Worm (Caenorhabditis elegans) whole organism, young adult: ENCODE measurements around the gene K02E11.3.
"Not testable (repeated sequence)": the region's sequence is repeated elsewhere in the genome, so short reads cannot be mapped to it uniquely, and the experiment has no call there.

Experiments used
- B0261.1 ChIP-seq: sonication (generic microtip); optimal IDR thresholded peaks from 2 replicates; lab custom pipeline; 2016; ENCODE audit warnings: mild to moderate bottlenecking, missing genetic modification characterization, moderate library complexity, missing compliant biosample characterization
- F22D6.2 ChIP-seq: sonication (generic microtip); optimal IDR thresholded peaks from 2 replicates; lab custom pipeline; 2016; ENCODE audit warnings: mild to moderate bottlenecking, missing genetic modification characterization, missing compliant biosample characterization
- F57C9.4 ChIP-seq: sonication (generic microtip); optimal IDR thresholded peaks from 2 replicates; lab custom pipeline; 2017; ENCODE audit warnings: mild to moderate bottlenecking, missing genetic modification characterization, missing compliant biosample characterization
- Y56A3A.18 ChIP-seq: fragments of 200-800 bp; sonication (Bioruptor generic); IDR thresholded peaks from 2 replicates; pipeline ENCODE4 v1.3.6; 2022; ENCODE audit warnings: missing genetic modification reagents, missing genetic modification characterization, missing compliant biosample characterization
- Y67H2A.10 ChIP-seq: fragments of 200-800 bp; sonication (Bioruptor generic); conservative IDR thresholded peaks from 2 replicates; pipeline ENCODE4 v1.3.6; 2022; ENCODE audit warnings: missing genetic modification reagents, missing genetic modification characterization, missing compliant biosample characterization
- ZK185.1 ChIP-seq: sonication (generic microtip); optimal IDR thresholded peaks from 2 replicates; lab custom pipeline; 2016; ENCODE audit warnings: mild to moderate bottlenecking, missing genetic modification characterization, missing compliant biosample characterization; ENCODE audit not compliant: poor library complexity, severe bottlenecking
- akir-1 ChIP-seq: fragments of 200-800 bp; sonication (Bioruptor generic); optimal IDR thresholded peaks from 2 replicates; lab custom pipeline; 2018; ENCODE audit warnings: mild to moderate bottlenecking, missing genetic modification characterization, moderate library complexity, missing compliant biosample characterization
- aptf-2 ChIP-seq: fragments of 200-800 bp; sonication (Bioruptor generic); conservative IDR thresholded peaks from 2 replicates; pipeline ENCODE4 v1.3.6; 2022; ENCODE audit warnings: missing genetic modification reagents, missing genetic modification characterization, missing compliant biosample characterization
- attf-5 ChIP-seq: fragments of 200-800 bp; sonication (Bioruptor generic); optimal IDR thresholded peaks from 2 replicates; lab custom pipeline; 2018; ENCODE audit warnings: mild to moderate bottlenecking, missing genetic modification characterization, missing compliant biosample characterization
- attf-6 ChIP-seq: fragments of 200-800 bp; sonication (Bioruptor generic); IDR thresholded peaks from 2 replicates; pipeline ENCODE4 v1.3.6; 2022; ENCODE audit warnings: missing genetic modification reagents, missing genetic modification characterization, missing compliant biosample characterization
- bed-1 ChIP-seq: fragments of 200-800 bp; sonication (Bioruptor generic); IDR thresholded peaks from 2 replicates; pipeline ENCODE4 v1.3.6; 2022; ENCODE audit warnings: missing genetic modification reagents, missing genetic modification characterization, missing compliant biosample characterization
- ccch-3 ChIP-seq: fragments of 200-800 bp; sonication (Bioruptor generic); optimal IDR thresholded peaks from 2 replicates; lab custom pipeline; 2018; ENCODE audit warnings: mild to moderate bottlenecking, missing genetic modification characterization, missing compliant biosample characterization
- cebp-1 ChIP-seq, 2 experiments: fragments of 200-800 bp in 1 of 2; sonication (Bioruptor generic) in 1 of 2; sonication (generic microtip) in 1 of 2; IDR thresholded peaks in 1 of 2; optimal IDR thresholded peaks in 1 of 2; 2 replicates each; pipeline versions ENCODE4 v1.3.6 to Lab custom; 2017 to 2022; ENCODE audit warnings: missing compliant biosample characterization in 2 of 2, missing genetic modification characterization in 2 of 2, mild to moderate bottlenecking in 1 of 2, missing genetic modification reagents in 1 of 2, moderate library complexity in 1 of 2
- ceh-40 ChIP-seq: fragments of 200-800 bp; sonication (Bioruptor generic); IDR thresholded peaks from 2 replicates; pipeline ENCODE4 v1.3.6; 2022; ENCODE audit warnings: missing genetic modification characterization, missing compliant biosample characterization
- ceh-58 ChIP-seq: fragments of 200-800 bp; sonication (Bioruptor generic); IDR thresholded peaks from 2 replicates; pipeline ENCODE4 v1.3.6; 2022; ENCODE audit warnings: missing genetic modification characterization, missing compliant biosample characterization
- ceh-79 ChIP-seq: sonication (generic microtip); optimal IDR thresholded peaks from 2 replicates; lab custom pipeline; 2017; ENCODE audit warnings: mild to moderate bottlenecking, missing genetic modification characterization, missing compliant biosample characterization
- ceh-91 ChIP-seq: fragments of 200-800 bp; sonication (Bioruptor generic); IDR thresholded peaks from 2 replicates; pipeline ENCODE4 v1.3.6; 2022; ENCODE audit warnings: missing genetic modification reagents, missing genetic modification characterization, missing compliant biosample characterization
- chd-7 ChIP-seq: sonication (generic microtip); optimal IDR thresholded peaks from 2 replicates; lab custom pipeline; 2016; ENCODE audit warnings: mild to moderate bottlenecking, missing genetic modification characterization, moderate library complexity, missing compliant biosample characterization
- egl-44 ChIP-seq: fragments of 200-800 bp; sonication (Bioruptor generic); IDR thresholded peaks from 2 replicates; pipeline ENCODE4 v1.3.6; 2022; ENCODE audit warnings: missing genetic modification reagents, missing genetic modification characterization, missing compliant biosample characterization
- hlh-12 ChIP-seq: sonication (generic microtip); optimal IDR thresholded peaks from 2 replicates; lab custom pipeline; 2016; ENCODE audit warnings: missing genetic modification characterization, missing compliant biosample characterization
- hmg-20 ChIP-seq: fragments of 200-800 bp; sonication (Bioruptor generic); IDR thresholded peaks from 2 replicates; pipeline ENCODE4 v1.3.6; 2022; ENCODE audit warnings: missing genetic modification reagents, missing genetic modification characterization, missing compliant biosample characterization
- let-607 ChIP-seq, 2 experiments: fragments of 200-800 bp in 1 of 2; sonication (Bioruptor generic) in 1 of 2; sonication (generic microtip) in 1 of 2; optimal IDR thresholded peaks; 2 replicates each; lab custom pipeline; 2016 to 2018; ENCODE audit warnings: mild to moderate bottlenecking in 2 of 2, missing compliant biosample characterization in 2 of 2, missing genetic modification characterization in 2 of 2, moderate library complexity in 2 of 2, missing genotype in 1 of 2
- lin-35 ChIP-seq, 3 experiments: fragments of 150-350 bp in 2 of 3; sonication (generic microtip) in 1 of 3; optimal IDR thresholded peaks; 2 replicates each; lab custom pipeline; 2014 to 2018; ENCODE audit warnings: missing biosample characterization in 3 of 3, missing genetic modification characterization in 3 of 3, missing genetic modification reagents in 3 of 3
- mcd-1 ChIP-seq: fragments of 200-800 bp; sonication (Bioruptor generic); IDR thresholded peaks from 2 replicates; pipeline ENCODE4 v1.3.6; 2022; ENCODE audit warnings: missing genetic modification reagents, missing genetic modification characterization, missing compliant biosample characterization
- nfyb-1 ChIP-seq: fragments of 200-800 bp; sonication (Bioruptor generic); IDR thresholded peaks from 2 replicates; pipeline ENCODE4 v1.3.6; 2022; ENCODE audit warnings: missing genetic modification reagents, missing genetic modification characterization, missing compliant biosample characterization
- nhr-120 ChIP-seq: fragments of 200-800 bp; sonication (Bioruptor generic); IDR thresholded peaks from 2 replicates; pipeline ENCODE4 v1.3.6; 2022; ENCODE audit warnings: missing genetic modification characterization, missing compliant biosample characterization
- nhr-27 ChIP-seq: fragments of 200-800 bp; sonication (Bioruptor generic); optimal IDR thresholded peaks from 2 replicates; lab custom pipeline; 2018; ENCODE audit warnings: mild to moderate bottlenecking, missing genetic modification characterization, moderate library complexity, missing compliant biosample characterization
- nhr-80 ChIP-seq: sonication (generic microtip); optimal IDR thresholded peaks from 2 replicates; lab custom pipeline; 2016; ENCODE audit warnings: missing genetic modification characterization, missing compliant biosample characterization
- nhr-90 ChIP-seq: sonication (generic microtip); optimal IDR thresholded peaks from 2 replicates; lab custom pipeline; 2016; ENCODE audit warnings: missing genotype, mild to moderate bottlenecking, missing genetic modification characterization, missing compliant biosample characterization
- pbrm-1 ChIP-seq: fragments of 200-800 bp; sonication (Bioruptor generic); IDR thresholded peaks from 2 replicates; pipeline ENCODE4 v1.3.6; 2022; ENCODE audit warnings: missing genetic modification reagents, missing genetic modification characterization, missing compliant biosample characterization
- repo-1 ChIP-seq: sonication (generic microtip); optimal IDR thresholded peaks from 2 replicates; lab custom pipeline; 2017; ENCODE audit warnings: mild to moderate bottlenecking, missing genetic modification characterization, missing compliant biosample characterization
- snpc-3.4 ChIP-seq: sonication (generic microtip); optimal IDR thresholded peaks from 2 replicates; lab custom pipeline; 2017; ENCODE audit warnings: missing genetic modification characterization, mild to moderate bottlenecking, missing compliant biosample characterization, antibody characterized with exemption, moderate library complexity, missing genotype, missing genetic modification reagents
- unc-62 ChIP-seq: fragments of 150-350 bp; optimal IDR thresholded peaks from 2 replicates; lab custom pipeline; 2014; ENCODE audit warnings: missing biosample characterization, missing genetic modification reagents, missing genetic modification characterization

Gene K02E11.3

DNA sequence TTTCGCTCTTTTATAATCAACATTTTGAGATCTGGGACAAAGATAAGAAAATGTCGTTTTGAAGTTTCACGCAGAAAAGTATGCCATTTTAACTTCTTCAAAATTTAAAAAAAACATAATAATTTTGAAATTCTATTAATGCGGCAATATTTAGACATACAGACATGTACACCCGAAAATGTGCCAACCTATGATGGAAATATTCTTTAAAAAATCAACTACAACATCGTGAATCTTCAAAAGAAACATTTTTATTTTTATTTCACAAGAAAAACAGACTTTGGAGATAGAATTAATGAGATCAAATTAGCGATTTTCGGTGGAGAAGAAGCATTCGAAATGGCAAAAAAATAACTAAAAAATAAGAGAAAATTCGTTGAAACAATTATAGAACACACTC lies 31.6 kb downstream of the K02E11.3 start, which contains the start of gene T16A9.5:
Gene T16A9.5 (minus strand): TSS at position 101 of the 400 bp plus-strand sequence.
- no peak for TF ChIP-seq hmg-20 (GFP tag; lab: Robert Waterston, UW)
- no peak for TF ChIP-seq chd-7 (tag; lab: Kevin White, UChicago)
- no peak for TF ChIP-seq nhr-120 (GFP tag; lab: Robert Waterston, UW)
- no peak for TF ChIP-seq F57C9.4 (tag; lab: Kevin White, UChicago)
- TF ChIP-seq B0261.1 (tag; lab: Kevin White, UChicago) = no peak
- no peak for TF ChIP-seq attf-6
- no peak for TF ChIP-seq mcd-1 (GFP tag; lab: Robert Waterston, UW)
- TF ChIP-seq Y56A3A.18 (GFP tag; lab: Robert Waterston, UW) = no peak
- no peak for TF ChIP-seq ZK185.1 (tag; lab: Kevin White, UChicago)
- TF ChIP-seq let-607 (tag; optimal IDR thresholded peaks at IDR 0.05; lab: Kevin White, UChicago) = no peak
- no peak for TF ChIP-seq attf-5 (GFP tag; lab: Kevin White, UChicago)
- TF ChIP-seq unc-62 (GFP tag; lab: Kevin White, UChicago) = no peak

DNA sequence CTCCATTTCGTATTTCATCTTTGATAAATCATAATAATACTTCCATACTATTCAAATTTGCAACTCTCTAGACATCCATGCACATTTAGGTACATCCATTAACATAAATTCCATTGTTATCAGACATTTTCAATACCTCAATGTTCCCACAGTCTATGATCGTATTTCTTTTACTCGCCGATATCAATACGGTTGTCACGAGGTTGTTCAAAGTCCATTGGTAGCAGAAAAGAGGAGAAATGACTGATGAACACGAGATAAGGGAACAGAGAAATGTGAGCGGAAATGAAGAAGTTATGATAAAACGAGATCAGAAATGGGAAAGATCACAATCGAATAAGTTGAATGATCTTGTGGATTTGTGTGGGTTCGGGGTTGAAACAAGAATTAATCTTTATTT lies 33.8 kb downstream of the K02E11.3 start:
- TF ChIP-seq nhr-80 (peak; percentile 50), aptf-2 (no peak), F22D6.2 (tag; lab: Kevin White, UChicago) (no peak), snpc-3.4 (tag; lab: Kevin White, UChicago) (no peak), ceh-79 (tag; lab: Kevin White, UChicago) (no peak), egl-44 (GFP tag; lab: Robert Waterston, UW) (0 out of 2 replicates have a peak, but pooled peaks have one; percentile 43), cebp-1 (GFP tag; IDR thresholded peaks at IDR 0.05; lab: Robert Waterston, UW) (no peak), cebp-1 (tag; optimal IDR thresholded peaks at IDR 0.05; lab: Kevin White, UChicago) (no peak)

- TF ChIP-seq B0261.1 (tag; lab: Kevin White, UChicago) = no peak
- no peak for TF ChIP-seq hlh-12 (tag; lab: Kevin White, UChicago)
- no peak for TF ChIP-seq attf-6
- no peak for TF ChIP-seq Y67H2A.10 (GFP tag; lab: Robert Waterston, UW)
- no peak for TF ChIP-seq nhr-80
- no peak for TF ChIP-seq hmg-20 (GFP tag; lab: Robert Waterston, UW)
- TF ChIP-seq ceh-91 (GFP tag; lab: Robert Waterston, UW) = no peak
- TF ChIP-seq nhr-90 (tag; lab: Kevin White, UChicago) = no peak
- TF ChIP-seq Y56A3A.18 (GFP tag; lab: Robert Waterston, UW) = no peak
- no peak for TF ChIP-seq akir-1 (GFP tag; lab: Kevin White, UChicago)
- TF ChIP-seq nfyb-1 = no peak
- TF ChIP-seq pbrm-1 (GFP tag; lab: Robert Waterston, UW) = no peak
- no peak for TF ChIP-seq aptf-2
- no peak for TF ChIP-seq nhr-27 (tag; lab: Kevin White, UChicago)
- TF ChIP-seq cebp-1 (GFP tag; IDR thresholded peaks at IDR 0.05; lab: Robert Waterston, UW) = no peak
- TF ChIP-seq cebp-1 (tag; optimal IDR thresholded peaks at IDR 0.05; lab: Kevin White, UChicago) = no peak
- TF ChIP-seq ccch-3 (GFP tag; lab: Kevin White, UChicago) = no peak
- no peak for TF ChIP-seq bed-1 (GFP tag; lab: Robert Waterston, UW)
- TF ChIP-seq repo-1 = no peak
- TF ChIP-seq lin-35 (GFP tag; optimal IDR thresholded peaks at IDR 0.05; lab: Kevin White, UChicago) = no peak
These were observed 35.9 kb downstream of the K02E11.3 start, which contains the start of gene str-230 for ce11 chrV:14210743-14211142. Gene str-230, minus strand, starts transcription at chrV:14210843.

- not testable (repeated sequence) for TF ChIP-seq ceh-58, ceh-40, Y67H2A.10 (GFP tag; lab: Robert Waterston, UW)
These were observed 41.4 kb downstream of the K02E11.3 start, which contains the start of gene T16A9.3 for ce11 chrV:14205214-14205613. Gene T16A9.3, plus strand, starts transcription at chrV:14205514.
